Worm (Caenorhabditis elegans) whole organism, mixed stage, embryonic: ENCODE measurements around the gene yif-1.

Experiments
- blmp-1 ChIP-seq: fragments of 150-350 bp; optimal IDR thresholded peaks from 2 replicates; lab custom pipeline; 2014; ENCODE audit warnings: missing biosample characterization, missing genetic modification characterization
- nhr-76 ChIP-seq: sonication (generic microtip); optimal IDR thresholded peaks from 2 replicates; lab custom pipeline; 2017; ENCODE audit warnings: missing biosample characterization, missing genetic modification characterization
- sem-2 ChIP-seq: fragments of 200-800 bp; sonication (Bioruptor generic); optimal IDR thresholded peaks from 2 replicates; lab custom pipeline; 2018; ENCODE audit warnings: mild to moderate bottlenecking, missing genetic modification characterization, missing compliant biosample characterization
- ztf-11 ChIP-seq: fragments of 150-350 bp; optimal IDR thresholded peaks from 2 replicates; lab custom pipeline; 2014; ENCODE audit warnings: missing biosample characterization, missing genetic modification characterization

DNA sequence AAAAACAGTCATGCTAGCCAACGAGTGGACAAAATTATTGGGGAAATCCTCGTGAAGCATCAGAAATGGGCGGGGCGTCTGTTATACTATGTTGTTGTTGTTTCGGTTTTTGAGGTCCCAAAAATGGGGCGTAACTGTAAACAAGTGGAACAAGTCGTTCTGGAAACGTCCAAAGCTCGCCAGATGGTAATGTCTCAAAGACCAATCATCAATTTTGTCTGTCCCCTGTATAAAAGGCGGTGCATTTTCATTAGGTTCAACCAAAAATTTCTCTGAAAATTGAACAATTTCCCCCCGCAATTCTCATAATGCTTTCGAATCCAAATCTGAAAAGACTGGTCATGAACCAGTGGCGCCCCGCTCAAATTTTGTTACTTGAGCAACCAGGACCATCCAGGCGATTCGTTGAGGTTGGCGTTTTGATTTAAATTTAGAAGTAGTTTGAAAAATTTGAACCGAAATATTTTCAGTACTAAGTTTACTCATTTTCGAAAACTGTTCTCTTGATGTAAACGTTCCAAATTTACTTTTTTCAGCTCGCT lies 35.6 kb downstream of the yif-1 start:
- TF ChIP-seq nhr-76 (tag; lab: Kevin White, UChicago) (no peak), sem-2 (GFP tag; lab: Kevin White, UChicago) (no peak), ztf-11 (no peak), blmp-1 (tag; lab: Kevin White, UChicago) (no peak)
